Fruit fly (Drosophila melanogaster): Measurements from ENCODE around the gene Jon99Fi.

dm6 chr3R:30459066-30459935 is 29.5 kb upstream of the Jon99Fi start, which contains the start of the genes CG2224 and CDase:
- TF ChIP-seq CG3163 (GFP tag; optimal IDR thresholded peaks at IDR 0.05) (no peak), MTF-1 (GFP tag; optimal IDR thresholded peaks at IDR 0.05; ENCODE audit: borderline replicate concordance) (no peak), mld (GFP tag; IDR thresholded peaks at IDR 0.05; ENCODE audit: partially characterized antibody) (peak; percentile 79), CG2875 (GFP tag; optimal IDR thresholded peaks at IDR 0.05) (no peak), CG10565 (GFP tag; optimal IDR thresholded peaks at IDR 0.05) (no peak), gro (GFP tag; optimal IDR thresholded peaks at IDR 0.05) (no peak), hth (optimal IDR thresholded peaks at IDR 0.05) (no peak), CG13287 (GFP tag; IDR thresholded peaks at IDR 0.05; ENCODE audit: partially characterized antibody) (peak; percentile 97), tap (tag; optimal IDR thresholded peaks at IDR 0.05) (no peak), ro (GFP tag; IDR thresholded peaks at IDR 0.05) (no peak), z (GFP tag; IDR thresholded peaks at IDR 0.05) (no peak), CG18011 (GFP tag; optimal IDR thresholded peaks at IDR 0.05) (no peak), wek (GFP tag; optimal IDR thresholded peaks at IDR 0.05) (no peak), CG17359 (tag; optimal IDR thresholded peaks at IDR 0.05) (no peak)
